Fruit fly (Drosophila melanogaster) whole organism, embryonic: Measurements from ENCODE around the gene PGAP2.

Experiments
- Abd-B ChIP-seq: fragments of 200-800 bp; sonication (Bioruptor generic); optimal IDR thresholded peaks from 2 replicates; lab custom pipeline; 2018; ENCODE audit warnings: missing biosample characterization, mild to moderate bottlenecking, missing genetic modification characterization, moderate library complexity
- Ada2b ChIP-seq: fragments of 200-800 bp; sonication (Bioruptor generic); IDR thresholded peaks from 2 replicates; pipeline ENCODE4 v1.3.6; 2022; ENCODE audit warnings: missing biosample characterization, missing genetic modification characterization
- Atf6 ChIP-seq: fragments of 200-800 bp; sonication (Bioruptor generic); IDR thresholded peaks from 2 replicates; pipeline ENCODE4 v1.3.6; 2022; ENCODE audit warnings: missing biosample characterization, missing genetic modification characterization
- B-H1 ChIP-seq: fragments of 200-800 bp; sonication (Bioruptor generic); IDR thresholded peaks from 3 replicates; pipeline ENCODE4 v1.3.6; 2022; ENCODE audit warnings: missing biosample characterization, missing genetic modification characterization
- CG10274 ChIP-seq: fragments of 200-800 bp; sonication (Bioruptor generic); optimal IDR thresholded peaks from 3 replicates; lab custom pipeline; 2017; ENCODE audit warnings: missing biosample characterization, mild to moderate bottlenecking, missing genetic modification characterization
- CG10565 ChIP-seq: fragments of 200-800 bp; sonication (Bioruptor generic); optimal IDR thresholded peaks from 3 replicates; lab custom pipeline; 2016; ENCODE audit warnings: missing biosample characterization, mild to moderate bottlenecking, missing genetic modification characterization
- CG11093 ChIP-seq: fragments of 200-800 bp; sonication (Bioruptor generic); IDR thresholded peaks from 3 replicates; pipeline ENCODE4 v1.3.6; 2022; ENCODE audit warnings: missing biosample characterization, missing genetic modification characterization
- CG11560 ChIP-seq: fragments of 200-800 bp; sonication (Bioruptor generic); IDR thresholded peaks from 3 replicates; pipeline ENCODE4 v1.3.6; 2022; ENCODE audit warnings: missing biosample characterization, missing genetic modification characterization
- CG12942 ChIP-seq: fragments of 200-800 bp; sonication (Bioruptor generic); optimal IDR thresholded peaks from 3 replicates; lab custom pipeline; 2016; ENCODE audit warnings: missing biosample characterization, missing genetic modification characterization
- CG13123 ChIP-seq: fragments of 200-800 bp; sonication (Bioruptor generic); optimal IDR thresholded peaks from 2 replicates; lab custom pipeline; 2016; ENCODE audit warnings: missing biosample characterization, missing genetic modification characterization
- CG13775 ChIP-seq: fragments of 200-800 bp; sonication (Bioruptor generic); optimal IDR thresholded peaks from 3 replicates; lab custom pipeline; 2017; ENCODE audit warnings: missing biosample characterization, mild to moderate bottlenecking, missing genetic modification characterization
- CG17361 ChIP-seq: fragments of 200-800 bp; sonication (Bioruptor generic); IDR thresholded peaks from 3 replicates; pipeline ENCODE4 v1.3.6; 2022; ENCODE audit warnings: missing biosample characterization, missing genetic modification characterization
- CG1792 ChIP-seq: fragments of 200-800 bp; sonication (Bioruptor generic); optimal IDR thresholded peaks from 2 replicates; lab custom pipeline; 2016; ENCODE audit warnings: missing biosample characterization, missing genetic modification characterization
- CG3838 ChIP-seq: fragments of 200-800 bp; sonication (Bioruptor generic); optimal IDR thresholded peaks from 3 replicates; lab custom pipeline; 2016; ENCODE audit warnings: missing biosample characterization, missing genetic modification characterization
- CG4328 ChIP-seq: fragments of 200-800 bp; sonication (Bioruptor generic); optimal IDR thresholded peaks from 3 replicates; lab custom pipeline; 2017; ENCODE audit warnings: missing biosample characterization, missing genetic modification reagents, missing genetic modification characterization
- CG4707 ChIP-seq: fragments of 200-800 bp; sonication (Bioruptor generic); optimal IDR thresholded peaks from 2 replicates; lab custom pipeline; 2018; ENCODE audit warnings: missing biosample characterization, mild to moderate bottlenecking, missing genetic modification characterization, moderate library complexity
- CG7839 ChIP-seq: fragments of 200-800 bp; sonication (Bioruptor generic); optimal IDR thresholded peaks from 3 replicates; lab custom pipeline; 2018; ENCODE audit warnings: missing biosample characterization, mild to moderate bottlenecking, missing genetic modification characterization, moderate library complexity
- CG8089 ChIP-seq: fragments of 200-800 bp; sonication (Bioruptor generic); optimal IDR thresholded peaks from 3 replicates; lab custom pipeline; 2016; ENCODE audit warnings: missing biosample characterization, missing genetic modification characterization
- CG8281 ChIP-seq: fragments of 200-800 bp; sonication (Bioruptor generic); optimal IDR thresholded peaks from 2 replicates; lab custom pipeline; 2018; ENCODE audit warnings: missing biosample characterization, mild to moderate bottlenecking, missing genetic modification characterization, moderate library complexity
- CG9932 ChIP-seq: fragments of 200-800 bp; sonication (Bioruptor generic); IDR thresholded peaks from 2 replicates; pipeline ENCODE4 v1.3.6; 2022; ENCODE audit warnings: missing biosample characterization, missing genetic modification characterization
- D ChIP-seq, 2 experiments: fragments of 200-800 bp in 1 of 2; fragments of >200 bp in 1 of 2; sonication (Bioruptor generic) in 1 of 2; optimal IDR thresholded peaks; 2 replicates in 1 of 2; 3 replicates in 1 of 2; lab custom pipeline; 2017; ENCODE audit warnings: mild to moderate bottlenecking in 1 of 2, missing biosample characterization in 1 of 2, missing genetic modification characterization in 1 of 2, missing genetic modification reagents in 1 of 2
- Fer3 ChIP-seq: fragments of 200-800 bp; sonication (Bioruptor generic); optimal IDR thresholded peaks from 2 replicates; lab custom pipeline; 2018; ENCODE audit warnings: missing biosample characterization, mild to moderate bottlenecking, missing genetic modification characterization, moderate library complexity
- GATAe ChIP-seq: fragments of 200-800 bp; sonication (Bioruptor generic); conservative IDR thresholded peaks from 2 replicates; pipeline ENCODE4 v1.3.6; 2022; ENCODE audit warnings: missing biosample characterization, missing genetic modification characterization
- Hey ChIP-seq: fragments of 200-800 bp; sonication (Bioruptor generic); optimal IDR thresholded peaks from 3 replicates; lab custom pipeline; 2018; ENCODE audit warnings: missing biosample characterization, mild to moderate bottlenecking, missing genetic modification characterization
- Hsf ChIP-seq: fragments of 200-800 bp; sonication (Bioruptor generic); optimal IDR thresholded peaks from 3 replicates; lab custom pipeline; 2016; ENCODE audit warnings: missing biosample characterization, missing genetic modification characterization
- Lhr ChIP-seq: fragments of 200-800 bp; sonication (Bioruptor generic); optimal IDR thresholded peaks from 3 replicates; lab custom pipeline; 2017; ENCODE audit warnings: mild to moderate bottlenecking, missing biosample characterization, missing genetic modification reagents, missing genetic modification characterization
- MBD-R2 ChIP-seq: fragments of 200-800 bp; sonication (Bioruptor generic); IDR thresholded peaks from 2 replicates; pipeline ENCODE4 v1.3.6; 2022; ENCODE audit warnings: missing biosample characterization, missing genetic modification characterization
- Mad ChIP-seq: fragments of 200-800 bp; sonication (Bioruptor generic); optimal IDR thresholded peaks from 2 replicates; lab custom pipeline; 2016; ENCODE audit warnings: missing biosample characterization, missing genetic modification characterization
- Usf ChIP-seq: fragments of 200-800 bp; sonication (Bioruptor generic); optimal IDR thresholded peaks from 2 replicates; lab custom pipeline; 2017; ENCODE audit warnings: missing genotype, missing biosample characterization, missing genetic modification characterization
- ac ChIP-seq: fragments of 200-800 bp; sonication (Bioruptor generic); optimal IDR thresholded peaks from 3 replicates; lab custom pipeline; 2017; ENCODE audit warnings: missing biosample characterization, mild to moderate bottlenecking, missing genetic modification characterization
- ara ChIP-seq: fragments of 200-800 bp; sonication (Bioruptor generic); IDR thresholded peaks from 2 replicates; pipeline ENCODE4 v1.3.6; 2022; ENCODE audit warnings: missing biosample characterization, missing genetic modification characterization
- az2 ChIP-seq: fragments of 200-800 bp; sonication (Bioruptor generic); optimal IDR thresholded peaks from 3 replicates; lab custom pipeline; 2016; ENCODE audit warnings: missing biosample characterization, missing genetic modification characterization
- crp ChIP-seq, 2 experiments: fragments of 200-800 bp; sonication (Bioruptor generic); optimal IDR thresholded peaks; 2 replicates in 1 of 2; 3 replicates in 1 of 2; lab custom pipeline; 2017; ENCODE audit warnings: missing biosample characterization in 2 of 2, missing genetic modification characterization in 2 of 2, mild to moderate bottlenecking in 1 of 2, moderate library complexity in 1 of 2
- da ChIP-seq: fragments of 200-800 bp; sonication (Bioruptor generic); optimal IDR thresholded peaks from 2 replicates; lab custom pipeline; 2016; ENCODE audit warnings: missing biosample characterization, missing genetic modification characterization
- en ChIP-seq: fragments of 200-800 bp; sonication (Bioruptor generic); optimal IDR thresholded peaks from 2 replicates; lab custom pipeline; 2016; ENCODE audit warnings: missing biosample characterization, missing genetic modification characterization
- fu2 ChIP-seq: fragments of 200-800 bp; sonication (Bioruptor generic); optimal IDR thresholded peaks from 2 replicates; lab custom pipeline; 2016; ENCODE audit warnings: missing biosample characterization, missing genetic modification characterization
- gfzf ChIP-seq: fragments of 200-800 bp; sonication (Bioruptor generic); optimal IDR thresholded peaks from 2 replicates; lab custom pipeline; 2016; ENCODE audit warnings: missing biosample characterization, mild to moderate bottlenecking, missing genetic modification characterization, moderate library complexity
- hb ChIP-seq: fragments of 200-800 bp; sonication (Bioruptor generic); IDR thresholded peaks from 3 replicates; pipeline ENCODE4 v1.3.6; 2022; ENCODE audit warnings: missing biosample characterization, missing genetic modification characterization; ENCODE audit not compliant: partially characterized antibody
- ken ChIP-seq: fragments of 200-800 bp; sonication (Bioruptor generic); IDR thresholded peaks from 3 replicates; pipeline ENCODE4 v1.3.6; 2022; ENCODE audit warnings: missing biosample characterization, missing genetic modification characterization
- nerfin-1 ChIP-seq: fragments of 200-800 bp; sonication (Bioruptor generic); optimal IDR thresholded peaks from 3 replicates; lab custom pipeline; 2019; ENCODE audit warnings: missing biosample characterization, mild to moderate bottlenecking, missing genetic modification characterization, moderate library complexity
- pho ChIP-seq: fragments of 200-800 bp; sonication (Bioruptor generic); optimal IDR thresholded peaks from 2 replicates; lab custom pipeline; 2016; ENCODE audit warnings: missing biosample characterization, missing genetic modification characterization
- pita ChIP-seq: fragments of 200-800 bp; sonication (Bioruptor generic); optimal IDR thresholded peaks from 2 replicates; lab custom pipeline; 2017; ENCODE audit warnings: missing biosample characterization, mild to moderate bottlenecking, missing genetic modification characterization
- pum ChIP-seq: fragments of 200-800 bp; sonication (Bioruptor generic); optimal IDR thresholded peaks from 2 replicates; lab custom pipeline; 2016; ENCODE audit warnings: missing biosample characterization, missing genetic modification characterization
- rib ChIP-seq: fragments of 200-800 bp; sonication (Bioruptor generic); IDR thresholded peaks from 2 replicates; pipeline ENCODE4 v1.3.6; 2022; ENCODE audit warnings: missing biosample characterization, missing genetic modification characterization
- run ChIP-seq: fragments of 200-800 bp; sonication (Bioruptor generic); optimal IDR thresholded peaks from 3 replicates; lab custom pipeline; 2018; ENCODE audit warnings: missing biosample characterization, mild to moderate bottlenecking, missing genetic modification characterization
- sd ChIP-seq: fragments of 200-800 bp; sonication (Bioruptor generic); optimal IDR thresholded peaks from 3 replicates; lab custom pipeline; 2018; ENCODE audit warnings: missing biosample characterization, mild to moderate bottlenecking, missing genetic modification characterization, moderate library complexity
- sr ChIP-seq: fragments of 200-800 bp; sonication (Bioruptor generic); IDR thresholded peaks from 3 replicates; pipeline ENCODE4 v1.3.6; 2022; ENCODE audit warnings: missing biosample characterization, missing genetic modification characterization
- tup ChIP-seq: fragments of 200-800 bp; sonication (Bioruptor generic); optimal IDR thresholded peaks from 2 replicates; lab custom pipeline; 2016; ENCODE audit warnings: missing biosample characterization, mild to moderate bottlenecking, missing genetic modification characterization, moderate library complexity
- z ChIP-seq: fragments of 200-800 bp; sonication (Bioruptor generic); IDR thresholded peaks from 3 replicates; pipeline ENCODE4 v1.3.6; 2022; ENCODE audit warnings: missing biosample characterization, missing genetic modification characterization
- zfh1 ChIP-seq: fragments of 200-800 bp; sonication (Bioruptor generic); IDR thresholded peaks from 3 replicates; pipeline ENCODE4 v1.3.6; 2022; ENCODE audit warnings: missing biosample characterization, missing genetic modification characterization

PGAP2 gene

DNA sequence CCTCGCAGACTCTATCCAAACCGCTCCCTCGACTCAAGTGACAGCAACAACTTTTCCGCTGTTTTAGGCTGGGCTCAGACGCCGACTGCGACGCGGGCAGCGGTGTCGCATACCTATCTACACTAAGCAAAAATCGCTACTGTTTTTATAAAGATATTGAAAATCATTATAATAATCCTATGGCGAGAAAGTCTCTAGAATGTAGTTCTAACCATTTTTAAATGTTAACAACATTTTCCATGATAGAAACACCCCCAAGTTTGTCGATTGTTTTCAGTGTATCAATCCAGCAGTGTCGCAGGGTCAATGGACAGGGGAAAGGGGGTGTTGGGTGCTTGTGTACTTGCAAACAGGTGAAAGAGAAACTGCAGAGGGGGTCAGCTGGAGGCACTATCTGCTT lies 46.5 kb upstream of the PGAP2 start (continued):
- TF ChIP-seq Lhr, result peak; percentile 85
- peak; percentile 92 for TF ChIP-seq CG13123 (GFP tag; lab: Kevin White, UChicago)
- no peak for TF ChIP-seq pita (GFP tag; lab: Kevin White, UChicago)
- peak; percentile 87 for TF ChIP-seq Usf (GFP tag; lab: Kevin White, UChicago)
- peak; percentile 93 for TF ChIP-seq CG4707 (GFP tag; lab: Kevin White, UChicago)
- peak; percentile 83 for TF ChIP-seq CG11560 (tag; lab: Robert Waterston, UW)
- peak; percentile 93 for TF ChIP-seq fu2 (GFP tag; lab: Kevin White, UChicago)
- peak; percentile 87 for TF ChIP-seq CG4328
- TF ChIP-seq Hey, result peak; percentile 78
- TF ChIP-seq CG3838 (GFP tag; lab: Kevin White, UChicago), result peak; percentile 88
- TF ChIP-seq en (GFP tag; lab: Kevin White, UChicago), result peak; percentile 91
- TF ChIP-seq B-H1 (GFP tag; lab: Robert Waterston, UW), result peak; percentile 95
- peak in 1 of 2 experiments; percentile 66 for TF ChIP-seq crp (GFP tag; optimal IDR thresholded peaks at IDR 0.05; lab: Kevin White, UChicago)
- peak; percentile 95 for TF ChIP-seq Atf6 (GFP tag; lab: Robert Waterston, UW)
- TF ChIP-seq nerfin-1, result peak; percentile 92
- no peak for TF ChIP-seq D (optimal IDR thresholded peaks at IDR 0.05; lab: Kevin White, UChicago)
- peak; percentile 90 for TF ChIP-seq D (GFP tag; optimal IDR thresholded peaks at IDR 0.05; lab: Kevin White, UChicago)
- peak; percentile 95 for TF ChIP-seq pum (GFP tag; lab: Kevin White, UChicago)
- TF ChIP-seq Hsf (GFP tag; lab: Kevin White, UChicago), result peak; percentile 96
- peak; percentile 93 for TF ChIP-seq CG13775 (GFP tag; lab: Kevin White, UChicago)
- peak; percentile 88 for TF ChIP-seq Abd-B (GFP tag; lab: Kevin White, UChicago)
- peak; percentile 95 for TF ChIP-seq CG9932 (GFP tag; lab: Robert Waterston, UW)
- no peak for TF ChIP-seq hb
- peak; percentile 92 for TF ChIP-seq CG8281
- peak; percentile 91 for TF ChIP-seq CG11093
- TF ChIP-seq CG8089 (GFP tag; lab: Kevin White, UChicago), result peak; percentile 91
- peak; percentile 100 for TF ChIP-seq sd (tag; lab: Kevin White, UChicago)
- peak; percentile 96 for TF ChIP-seq Fer3 (tag; lab: Kevin White, UChicago)
- TF ChIP-seq Ada2b (GFP tag; lab: Robert Waterston, UW), result peak; percentile 97
- peak; percentile 92 for TF ChIP-seq CG1792 (GFP tag; lab: Kevin White, UChicago)
- TF ChIP-seq ac, result peak; percentile 84
- peak; percentile 96 for TF ChIP-seq pho (GFP tag; lab: Kevin White, UChicago)
- TF ChIP-seq GATAe (GFP tag; lab: Robert Waterston, UW), result peak; percentile 56
- TF ChIP-seq CG10565, result peak; percentile 84
- peak; percentile 98 for TF ChIP-seq zfh1 (GFP tag; lab: Robert Waterston, UW)
- peak; percentile 71; the same call in 2 of the 3 replicates for TF ChIP-seq z (GFP tag; lab: Robert Waterston, UW)
- peak; percentile 97 for TF ChIP-seq ken
- TF ChIP-seq CG17361 (GFP tag; lab: Robert Waterston, UW), result peak; percentile 96
- TF ChIP-seq sr (GFP tag; lab: Robert Waterston, UW), result peak; percentile 88; the same call in 2 of the 3 replicates
- peak; percentile 94 for TF ChIP-seq CG12942 (GFP tag; lab: Kevin White, UChicago)
- TF ChIP-seq az2 (GFP tag; lab: Kevin White, UChicago), result peak; percentile 96
- TF ChIP-seq CG7839, result peak; percentile 97
- peak; percentile 97 for TF ChIP-seq ara
- TF ChIP-seq CG10274, result peak; percentile 88
- TF ChIP-seq Mad (GFP tag; lab: Kevin White, UChicago), result peak; percentile 96
- peak; percentile 89 for TF ChIP-seq run
- TF ChIP-seq da (GFP tag; lab: Kevin White, UChicago), result peak; percentile 82
- TF ChIP-seq tup, result peak; percentile 91
- peak; percentile 15 for TF ChIP-seq gfzf (GFP tag; lab: Kevin White, UChicago)
- TF ChIP-seq rib (GFP tag; lab: Robert Waterston, UW), result peak; percentile 92
- peak; percentile 91 for TF ChIP-seq MBD-R2 (GFP tag; lab: Robert Waterston, UW)
